Worm (Caenorhabditis elegans): ENCODE results near the gene dli-1.

DNA sequence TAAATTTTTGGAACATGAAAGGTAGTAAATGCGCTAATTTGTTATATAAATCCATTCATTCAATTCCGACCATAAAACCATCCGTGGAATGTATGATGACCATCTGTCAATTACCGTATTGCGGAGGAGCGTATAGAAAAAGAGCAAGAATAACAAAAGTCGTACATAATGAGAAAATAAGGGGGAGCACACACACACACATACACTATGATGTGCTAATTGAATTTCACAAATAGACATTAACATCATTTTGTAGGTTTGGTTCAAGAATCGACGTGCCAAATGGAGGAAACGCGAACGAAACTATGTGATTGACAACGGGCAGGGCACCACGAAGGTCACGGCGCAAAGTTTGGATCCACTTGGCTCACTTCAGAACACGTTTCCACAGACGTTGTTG is 22.8 kb upstream of the dli-1 start:
- TF ChIP-seq ceh-34 (tag; optimal IDR thresholded peaks at IDR 0.05) (no peak), nhr-232 (tag; optimal IDR thresholded peaks at IDR 0.05) (no peak), nhr-11 (tag; optimal IDR thresholded peaks at IDR 0.05) (no peak), ceh-19 (GFP tag; optimal IDR thresholded peaks at IDR 0.05) (no peak), C08G9.2 (tag; optimal IDR thresholded peaks at IDR 0.05) (no peak), lin-11 (tag; optimal IDR thresholded peaks at IDR 0.05) (no peak), elt-2 (tag; optimal IDR thresholded peaks at IDR 0.05) (no peak)

Measured in whole organism, late embryonic.